Worm (Caenorhabditis elegans): ENCODE measurements around the gene R11D1.1.
A peak's percentile ranks its signal among the peaks of the same experiment; 100 is the strongest.

The R11D1.1 gene

ce11 chrV:12728062-12728665 is 24.0 kb downstream of the R11D1.1 start, which contains the start of the genes rpl-28 and mrpl-49 (continued):
- TF ChIP-seq sox-2 (GFP tag; IDR thresholded peaks at IDR 0.05) (no peak), ceh-48 (tag; optimal IDR thresholded peaks at IDR 0.05) (no peak)

ce11 chrV:12729220-12729619 is 25.0 kb downstream of the R11D1.1 start, which contains the start of gene R11D1.10:
Gene R11D1.10 (plus strand): TSS chrV:12729520.
- TF ChIP-seq ceh-24 (tag; optimal IDR thresholded peaks at IDR 0.05), result no peak
- TF ChIP-seq ceh-14 (tag; optimal IDR thresholded peaks at IDR 0.05), result no peak
- TF ChIP-seq nhr-11 (tag; optimal IDR thresholded peaks at IDR 0.05), result no peak
- TF ChIP-seq T23F11.4 (GFP tag; optimal IDR thresholded peaks at IDR 0.05), result no peak
- TF ChIP-seq lin-11 (tag; optimal IDR thresholded peaks at IDR 0.05), result no peak
- no peak for TF ChIP-seq K09A11.1 (tag; optimal IDR thresholded peaks at IDR 0.05; ENCODE audit: insufficient read depth)
- no peak for TF ChIP-seq hlh-15 (tag; optimal IDR thresholded peaks at IDR 0.05)
- no peak for TF ChIP-seq nfya-1 (tag; optimal IDR thresholded peaks at IDR 0.05)
- no peak for TF ChIP-seq hlh-30 (tag; optimal IDR thresholded peaks at IDR 0.05; ENCODE audit: insufficient read depth)
- no peak for TF ChIP-seq elt-2 (tag; optimal IDR thresholded peaks at IDR 0.05)
- TF ChIP-seq ceh-30 (tag; optimal IDR thresholded peaks at IDR 0.05), result no peak
- no peak for TF ChIP-seq C08G9.2 (tag; optimal IDR thresholded peaks at IDR 0.05)

ce11 chrV:12732734-12733133 is 28.6 kb downstream of the R11D1.1 start:
- TF ChIP-seq elt-2 (tag; optimal IDR thresholded peaks at IDR 0.05) (peak; percentile 80), C38D4.7 (GFP tag; optimal IDR thresholded peaks at IDR 0.05) (no peak)

ce11 chrV:12733465-12734248 is 29.5 kb downstream of the R11D1.1 start, which contains the start of the genes dhs-21 and xbx-9:
Gene dhs-21 (minus strand): TSS chrV:12733645.
Gene xbx-9 (plus strand): TSS chrV:12734198.
- TF ChIP-seq ceh-9 (tag; optimal IDR thresholded peaks at IDR 0.05), result no peak
- no peak for TF ChIP-seq sox-2 (GFP tag; IDR thresholded peaks at IDR 0.05)
- TF ChIP-seq pax-1 (tag; optimal IDR thresholded peaks at IDR 0.05), result no peak
- TF ChIP-seq elt-2 (tag; optimal IDR thresholded peaks at IDR 0.05), result peak; percentile 62
- TF ChIP-seq rnt-1 (tag; optimal IDR thresholded peaks at IDR 0.05), result no peak
- no peak for TF ChIP-seq hlh-30 (tag; optimal IDR thresholded peaks at IDR 0.05; ENCODE audit: insufficient read depth)
- TF ChIP-seq ceh-6 (GFP tag; optimal IDR thresholded peaks at IDR 0.05), result no peak

ce11 chrV:12736166-12736753 is 32.1 kb downstream of the R11D1.1 start, which contains the start of gene cky-1:
Gene cky-1 (plus strand): TSS chrV:12736703.
- TF ChIP-seq tbx-2 (tag; optimal IDR thresholded peaks at IDR 0.05) (peak; percentile 35), odd-2 (tag; optimal IDR thresholded peaks at IDR 0.05) (no peak), K02D7.2 (tag; optimal IDR thresholded peaks at IDR 0.05) (no peak)

ce11 chrV:12741684-12742083 is 37.5 kb downstream of the R11D1.1 start, which contains the start of gene hrg-7:
Gene hrg-7 (plus strand): TSS chrV:12742041.
- no peak for TF ChIP-seq ceh-18 (tag; optimal IDR thresholded peaks at IDR 0.05)
- TF ChIP-seq tbx-7 (tag; optimal IDR thresholded peaks at IDR 0.05), result no peak
- TF ChIP-seq ceh-48 (tag; optimal IDR thresholded peaks at IDR 0.05), result no peak

ce11 chrV:12743778-12744502 is 39.8 kb downstream of the R11D1.1 start:
- no peak for TF ChIP-seq unc-86 (tag; optimal IDR thresholded peaks at IDR 0.05)
- no peak for TF ChIP-seq pax-1 (tag; optimal IDR thresholded peaks at IDR 0.05)
- no peak for TF ChIP-seq madf-2 (tag; optimal IDR thresholded peaks at IDR 0.05)
- no peak for TF ChIP-seq ceh-34 (tag; optimal IDR thresholded peaks at IDR 0.05)
- TF ChIP-seq sdc-2 (tag; optimal IDR thresholded peaks at IDR 0.05), result no peak
- no peak for TF ChIP-seq pha-4 (tag; optimal IDR thresholded peaks at IDR 0.05)
- no peak for TF ChIP-seq nfya-1 (tag; optimal IDR thresholded peaks at IDR 0.05)
- TF ChIP-seq C08G9.2 (tag; optimal IDR thresholded peaks at IDR 0.05), result no peak
- no peak for TF ChIP-seq ceh-19 (GFP tag; optimal IDR thresholded peaks at IDR 0.05)
- no peak for TF ChIP-seq hlh-8 (tag; optimal IDR thresholded peaks at IDR 0.05)
- no peak for TF ChIP-seq ceh-30 (tag; optimal IDR thresholded peaks at IDR 0.05)
- TF ChIP-seq ceh-22 (tag; optimal IDR thresholded peaks at IDR 0.05), result no peak
- TF ChIP-seq rnt-1 (tag; optimal IDR thresholded peaks at IDR 0.05), result no peak
- TF ChIP-seq lin-11 (tag; optimal IDR thresholded peaks at IDR 0.05), result no peak
- no peak for TF ChIP-seq mec-3 (tag; optimal IDR thresholded peaks at IDR 0.05; ENCODE audit: borderline replicate concordance)
- TF ChIP-seq ceh-2 (tag; optimal IDR thresholded peaks at IDR 0.05), result no peak
- TF ChIP-seq hlh-30 (tag; optimal IDR thresholded peaks at IDR 0.05; ENCODE audit: insufficient read depth), result no peak
- no peak for TF ChIP-seq ahr-1 (tag; optimal IDR thresholded peaks at IDR 0.05)

Data from whole organism, late embryonic.